Fruit fly (Drosophila melanogaster): ENCODE measurements around the gene Agpat1.

DNA sequence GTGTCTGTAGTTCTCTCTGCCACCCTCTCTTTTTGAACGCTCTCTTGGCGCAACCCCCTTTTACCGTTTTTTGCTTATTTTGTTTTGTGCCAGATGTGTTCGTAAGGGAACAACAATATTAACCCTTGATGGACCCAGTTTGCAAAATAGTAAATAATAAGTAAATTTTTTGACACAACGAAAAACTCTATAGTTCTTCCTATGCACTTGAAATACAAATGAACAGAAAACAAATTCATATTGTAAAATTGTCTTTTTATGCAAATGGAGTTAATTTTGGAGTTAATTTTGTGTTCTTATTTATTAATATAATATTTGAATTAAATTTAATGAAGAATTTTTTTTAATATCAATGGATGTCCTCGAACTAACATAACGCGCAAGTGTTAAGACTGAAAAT, 670 bp downstream of the Agpat1 start:
- no peak for TF ChIP-seq CG14655 (GFP tag; optimal IDR thresholded peaks at IDR 0.05)
- TF ChIP-seq EcR (GFP tag; optimal IDR thresholded peaks at IDR 0.05) = no peak
- TF ChIP-seq D1 (tag; optimal IDR thresholded peaks at IDR 0.05) = no peak
- no peak for TF ChIP-seq CG15710 (tag; optimal IDR thresholded peaks at IDR 0.05)
- no peak for TF ChIP-seq CG34367 (tag; optimal IDR thresholded peaks at IDR 0.05)
- TF ChIP-seq CG8301 (tag; optimal IDR thresholded peaks at IDR 0.05) = no peak
- no peak for TF ChIP-seq CG17806 (tag; optimal IDR thresholded peaks at IDR 0.05)
- TF ChIP-seq Pif1B (GFP tag; optimal IDR thresholded peaks at IDR 0.05) = no peak
